Worm (Caenorhabditis elegans) whole organism, young adult: ENCODE results near the gene somi-1.
A peak's percentile ranks its signal among the peaks of the same experiment; 100 is the strongest.

Experiments used
- C06A6.2 ChIP-seq: fragments of 200-800 bp; sonication (Bioruptor generic); conservative IDR thresholded peaks from 2 replicates; pipeline ENCODE4 v1.3.6; 2022; ENCODE audit warnings: missing genetic modification characterization, missing compliant biosample characterization
- D2030.7 ChIP-seq: fragments of 200-800 bp; sonication (Bioruptor generic); IDR thresholded peaks from 2 replicates; pipeline ENCODE4 v1.3.6; 2022; ENCODE audit warnings: missing genetic modification reagents, missing genetic modification characterization, missing compliant biosample characterization
- F23B12.7 ChIP-seq: sonication (generic microtip); optimal IDR thresholded peaks from 2 replicates; lab custom pipeline; 2017; ENCODE audit warnings: missing genetic modification characterization, mild to moderate bottlenecking, missing compliant biosample characterization, antibody characterized with exemption, moderate library complexity; ENCODE audit not compliant: insufficient read depth
- F33H1.4 ChIP-seq: fragments of 200-800 bp; sonication (Bioruptor generic); IDR thresholded peaks from 2 replicates; pipeline ENCODE4 v1.3.6; 2022; ENCODE audit warnings: missing genetic modification reagents, missing genetic modification characterization, missing compliant biosample characterization
- F37B4.10 ChIP-seq: fragments of 200-800 bp; sonication (Bioruptor generic); IDR thresholded peaks from 2 replicates; pipeline ENCODE4 v1.3.6; 2022; ENCODE audit warnings: missing genetic modification characterization, missing compliant biosample characterization
- F49E8.2 ChIP-seq: sonication (generic microtip); optimal IDR thresholded peaks from 3 replicates; lab custom pipeline; 2017; ENCODE audit warnings: missing genetic modification characterization, mild to moderate bottlenecking, missing compliant biosample characterization, antibody characterized with exemption, moderate library complexity; ENCODE audit not compliant: insufficient read depth
- Y95B8A.8 ChIP-seq: fragments of 200-800 bp; sonication (Bioruptor generic); IDR thresholded peaks from 2 replicates; pipeline ENCODE4 v1.3.6; 2022; ENCODE audit warnings: missing genetic modification reagents, missing genetic modification characterization, missing compliant biosample characterization
- aptf-2 ChIP-seq: fragments of 200-800 bp; sonication (Bioruptor generic); conservative IDR thresholded peaks from 2 replicates; pipeline ENCODE4 v1.3.6; 2022; ENCODE audit warnings: missing genetic modification reagents, missing genetic modification characterization, missing compliant biosample characterization
- aptf-3 ChIP-seq: fragments of 200-800 bp; sonication (Bioruptor generic); IDR thresholded peaks from 2 replicates; pipeline ENCODE4 v1.3.6; 2022; ENCODE audit warnings: missing genetic modification characterization, missing compliant biosample characterization
- attf-5 ChIP-seq: fragments of 200-800 bp; sonication (Bioruptor generic); optimal IDR thresholded peaks from 2 replicates; lab custom pipeline; 2018; ENCODE audit warnings: mild to moderate bottlenecking, missing genetic modification characterization, missing compliant biosample characterization
- cebp-1 ChIP-seq, 2 experiments: fragments of 200-800 bp in 1 of 2; sonication (Bioruptor generic) in 1 of 2; sonication (generic microtip) in 1 of 2; IDR thresholded peaks in 1 of 2; optimal IDR thresholded peaks in 1 of 2; 2 replicates each; pipeline versions ENCODE4 v1.3.6 to Lab custom; 2017 to 2022; ENCODE audit warnings: missing compliant biosample characterization in 2 of 2, missing genetic modification characterization in 2 of 2, mild to moderate bottlenecking in 1 of 2, missing genetic modification reagents in 1 of 2, moderate library complexity in 1 of 2
- ceh-40 ChIP-seq: fragments of 200-800 bp; sonication (Bioruptor generic); IDR thresholded peaks from 2 replicates; pipeline ENCODE4 v1.3.6; 2022; ENCODE audit warnings: missing genetic modification characterization, missing compliant biosample characterization
- ceh-58 ChIP-seq: fragments of 200-800 bp; sonication (Bioruptor generic); IDR thresholded peaks from 2 replicates; pipeline ENCODE4 v1.3.6; 2022; ENCODE audit warnings: missing genetic modification characterization, missing compliant biosample characterization
- ceh-79 ChIP-seq: sonication (generic microtip); optimal IDR thresholded peaks from 2 replicates; lab custom pipeline; 2017; ENCODE audit warnings: mild to moderate bottlenecking, missing genetic modification characterization, missing compliant biosample characterization
- dox-1 ChIP-seq: fragments of 200-800 bp; sonication (Bioruptor generic); IDR thresholded peaks from 2 replicates; pipeline ENCODE4 v1.3.6; 2022; ENCODE audit warnings: missing genetic modification reagents, missing genetic modification characterization, missing compliant biosample characterization
- efl-1 ChIP-seq: fragments of 150-350 bp; optimal IDR thresholded peaks from 2 replicates; lab custom pipeline; 2014; ENCODE audit warnings: missing biosample characterization, missing genetic modification reagents, missing genetic modification characterization
- egrh-3 ChIP-seq: fragments of 200-800 bp; sonication (Bioruptor generic); IDR thresholded peaks from 2 replicates; pipeline ENCODE4 v1.3.6; 2022; ENCODE audit warnings: missing genetic modification reagents, missing genetic modification characterization, missing compliant biosample characterization
- hlh-26 ChIP-seq: fragments of 200-800 bp; sonication (Bioruptor generic); conservative IDR thresholded peaks from 2 replicates; pipeline ENCODE4 v1.3.6; 2022; ENCODE audit warnings: missing genetic modification reagents, missing genetic modification characterization, missing compliant biosample characterization
- lin-35 ChIP-seq, 3 experiments: fragments of 150-350 bp in 2 of 3; sonication (generic microtip) in 1 of 3; optimal IDR thresholded peaks; 2 replicates each; lab custom pipeline; 2014 to 2018; ENCODE audit warnings: missing biosample characterization in 3 of 3, missing genetic modification characterization in 3 of 3, missing genetic modification reagents in 3 of 3
- lir-1 ChIP-seq: fragments of 200-800 bp; sonication (Bioruptor generic); conservative IDR thresholded peaks from 2 replicates; pipeline ENCODE4 v1.3.6; 2022; ENCODE audit warnings: missing genetic modification reagents, missing genetic modification characterization, missing compliant biosample characterization
- madf-3 ChIP-seq: fragments of 200-800 bp; sonication (Bioruptor generic); IDR thresholded peaks from 2 replicates; pipeline ENCODE4 v1.3.6; 2022; ENCODE audit warnings: missing genetic modification reagents, missing genetic modification characterization, missing compliant biosample characterization
- madf-8 ChIP-seq: fragments of 200-800 bp; sonication (Bioruptor generic); conservative IDR thresholded peaks from 2 replicates; pipeline ENCODE4 v1.3.6; 2022; ENCODE audit warnings: missing genetic modification reagents, missing genetic modification characterization, missing compliant biosample characterization
- mcd-1 ChIP-seq: fragments of 200-800 bp; sonication (Bioruptor generic); IDR thresholded peaks from 2 replicates; pipeline ENCODE4 v1.3.6; 2022; ENCODE audit warnings: missing genetic modification reagents, missing genetic modification characterization, missing compliant biosample characterization
- mes-4 ChIP-seq: sonication (generic microtip); optimal IDR thresholded peaks from 2 replicates; lab custom pipeline; 2016; ENCODE audit warnings: missing genotype, missing genetic modification characterization, missing compliant biosample characterization
- mxl-1 ChIP-seq: sonication (generic microtip); optimal IDR thresholded peaks from 2 replicates; lab custom pipeline; 2016; ENCODE audit warnings: missing genetic modification characterization, missing compliant biosample characterization
- nfya-1 ChIP-seq: sonication (generic microtip); optimal IDR thresholded peaks from 2 replicates; lab custom pipeline; 2017; ENCODE audit warnings: antibody characterized with exemption, missing compliant biosample characterization, missing genetic modification characterization, borderline replicate concordance; ENCODE audit not compliant: insufficient read depth
- nfyb-1 ChIP-seq: fragments of 200-800 bp; sonication (Bioruptor generic); IDR thresholded peaks from 2 replicates; pipeline ENCODE4 v1.3.6; 2022; ENCODE audit warnings: missing genetic modification reagents, missing genetic modification characterization, missing compliant biosample characterization
- rcor-1 ChIP-seq: fragments of 200-800 bp; sonication (Bioruptor generic); IDR thresholded peaks from 2 replicates; pipeline ENCODE4 v1.3.6; 2022; ENCODE audit warnings: missing genetic modification reagents, missing genetic modification characterization, missing compliant biosample characterization
- snpc-1.1 ChIP-seq: sonication (generic microtip); optimal IDR thresholded peaks from 2 replicates; lab custom pipeline; 2017; ENCODE audit warnings: missing genetic modification characterization, mild to moderate bottlenecking, missing compliant biosample characterization, antibody characterized with exemption, moderate library complexity, missing genotype, missing genetic modification reagents; ENCODE audit not compliant: insufficient read depth
- somi-1 ChIP-seq: fragments of 200-800 bp; sonication (Bioruptor generic); optimal IDR thresholded peaks from 2 replicates; lab custom pipeline; 2018; ENCODE audit warnings: mild to moderate bottlenecking, missing genetic modification characterization, missing compliant biosample characterization
- tbp1 ChIP-seq: fragments of 200-800 bp; sonication (Bioruptor generic); optimal IDR thresholded peaks from 2 replicates; lab custom pipeline; 2018; ENCODE audit warnings: mild to moderate bottlenecking, missing genetic modification characterization, missing compliant biosample characterization
- unc-130 ChIP-seq: sonication (generic microtip); optimal IDR thresholded peaks from 2 replicates; lab custom pipeline; 2016; ENCODE audit warnings: missing genetic modification reagents, missing genetic modification characterization, missing compliant biosample characterization
- zfh-2 ChIP-seq: fragments of 200-800 bp; sonication (Bioruptor generic); conservative IDR thresholded peaks from 2 replicates; pipeline ENCODE4 v1.3.6; 2022; ENCODE audit warnings: missing genetic modification reagents, missing genetic modification characterization, missing compliant biosample characterization
- zim-3 ChIP-seq: sonication (generic microtip); optimal IDR thresholded peaks from 2 replicates; lab custom pipeline; 2017; ENCODE audit warnings: mild to moderate bottlenecking, missing genetic modification characterization, moderate library complexity, missing compliant biosample characterization
- ztf-26 ChIP-seq: sonication (generic microtip); optimal IDR thresholded peaks from 2 replicates; lab custom pipeline; 2017; ENCODE audit warnings: missing genetic modification characterization, missing compliant biosample characterization
- ztf-28 ChIP-seq: fragments of 200-800 bp; sonication (Bioruptor generic); IDR thresholded peaks from 2 replicates; pipeline ENCODE4 v1.3.6; 2022; ENCODE audit warnings: missing genetic modification reagents, missing genetic modification characterization, missing compliant biosample characterization

Gene somi-1

ce11 chrV:13417513-13417912, 26.3 kb upstream of the somi-1 start, which contains the start of gene F53F1.6:
TSS of gene F53F1.6 (minus strand) at chrV:13417613.
- TF ChIP-seq F33H1.4 (GFP tag; lab: Robert Waterston, UW) (no peak), D2030.7 (GFP tag; lab: Robert Waterston, UW) (no peak), F49E8.2 (tag; lab: Kevin White, UChicago) (no peak), nfya-1 (tag; lab: Kevin White, UChicago) (no peak), ztf-26 (tag; lab: Kevin White, UChicago) (no peak), Y95B8A.8 (GFP tag; lab: Robert Waterston, UW) (no peak), attf-5 (GFP tag; lab: Kevin White, UChicago) (no peak)

- no peak for TF ChIP-seq ceh-58 (GFP tag; lab: Robert Waterston, UW)
- no peak for TF ChIP-seq tbp1 (GFP tag; lab: Kevin White, UChicago)
- TF ChIP-seq mxl-1 (tag; lab: Kevin White, UChicago) = no peak
- no peak for TF ChIP-seq cebp-1 (GFP tag; IDR thresholded peaks at IDR 0.05; lab: Robert Waterston, UW)
- TF ChIP-seq cebp-1 (tag; optimal IDR thresholded peaks at IDR 0.05; lab: Kevin White, UChicago) = no peak
- no peak for TF ChIP-seq rcor-1 (GFP tag; lab: Robert Waterston, UW)
- TF ChIP-seq madf-8 = no peak
- TF ChIP-seq ztf-26 (tag; lab: Kevin White, UChicago) = no peak
- TF ChIP-seq efl-1 = no peak
These were observed 24.9 kb upstream of the somi-1 start for ce11 chrV:13416076-13416475.

ce11 chrV:13415462-13415861, 24.3 kb upstream of the somi-1 start:
- TF ChIP-seq nfyb-1 (GFP tag; lab: Robert Waterston, UW) (0 out of 2 replicates have a peak, but pooled peaks have one; percentile 48), madf-3 (GFP tag; lab: Robert Waterston, UW) (no peak), aptf-3 (GFP tag; lab: Robert Waterston, UW) (0 out of 2 replicates have a peak, but pooled peaks have one; percentile 45), hlh-26 (0 out of 2 replicates have a peak, but pooled peaks have one; percentile 42), zfh-2 (GFP tag; lab: Robert Waterston, UW) (no peak; the same call in 1 of the 2 replicates), ztf-28 (GFP tag; lab: Robert Waterston, UW) (0 out of 2 replicates have a peak, but pooled peaks have one; percentile 26), mes-4 (tag; lab: Kevin White, UChicago) (peak; percentile 53), somi-1 (peak; percentile 38), unc-130 (GFP tag; lab: Kevin White, UChicago) (no peak), zim-3 (tag; lab: Kevin White, UChicago) (peak; percentile 30), egrh-3 (GFP tag; lab: Robert Waterston, UW) (peak; percentile 98)

ce11 chrV:13414585-13414984, 23.4 kb upstream of the somi-1 start, which contains the start of gene cut-2:
TSS of gene cut-2 (plus strand) at chrV:13414949.
- TF ChIP-seq madf-3 (GFP tag; lab: Robert Waterston, UW) (no peak), cebp-1 (GFP tag; IDR thresholded peaks at IDR 0.05; lab: Robert Waterston, UW) (no peak), cebp-1 (tag; optimal IDR thresholded peaks at IDR 0.05; lab: Kevin White, UChicago) (no peak), ceh-79 (tag; lab: Kevin White, UChicago) (no peak), dox-1 (GFP tag; lab: Robert Waterston, UW) (no peak), lir-1 (GFP tag; lab: Robert Waterston, UW) (no peak), lin-35 (GFP tag; optimal IDR thresholded peaks at IDR 0.05; lab: Kevin White, UChicago) (no peak), F37B4.10 (GFP tag; lab: Robert Waterston, UW) (no peak), F23B12.7 (no peak), Y95B8A.8 (GFP tag; lab: Robert Waterston, UW) (no peak), mcd-1 (GFP tag; lab: Robert Waterston, UW) (no peak), aptf-2 (GFP tag; lab: Robert Waterston, UW) (no peak), snpc-1.1 (tag; lab: Kevin White, UChicago) (no peak), ceh-40 (GFP tag; lab: Robert Waterston, UW) (no peak), C06A6.2 (GFP tag; lab: Robert Waterston, UW) (no peak)
